Worm (Caenorhabditis elegans): Measurements from ENCODE around the gene eif-3.F.

ce11 chrII:9343955-9344354 is 12.5 kb downstream of the eif-3.F start:
- TF ChIP-seq ref-1 (GFP tag; conservative IDR thresholded peaks at IDR 0.05) = no peak
- TF ChIP-seq ztf-23 (GFP tag; IDR thresholded peaks at IDR 0.05) = no peak

All from whole organism, midembryonic.